Fruit fly (Drosophila melanogaster) whole organism, adult: ENCODE measurements around the gene CG14400.

Experiments used
- CG11617 ChIP-seq: fragments of 200-800 bp; sonication (Bioruptor generic); optimal IDR thresholded peaks from 2 replicates; lab custom pipeline; 2017; ENCODE audit warnings: mild to moderate bottlenecking, missing biosample characterization, missing genetic modification reagents, missing genetic modification characterization
- CG12768 ChIP-seq: fragments of 200-800 bp; sonication (Bioruptor generic); optimal IDR thresholded peaks from 2 replicates; lab custom pipeline; 2017; ENCODE audit warnings: missing biosample characterization, missing genetic modification characterization, mild to moderate bottlenecking, moderate library complexity, missing genetic modification reagents
- CG14711 ChIP-seq: fragments of 200-800 bp; sonication (Bioruptor generic); optimal IDR thresholded peaks from 2 replicates; lab custom pipeline; 2018; ENCODE audit warnings: missing biosample characterization, mild to moderate bottlenecking, missing genetic modification characterization, moderate library complexity
- CG1620 ChIP-seq: fragments of 200-800 bp; sonication (Bioruptor generic); optimal IDR thresholded peaks from 2 replicates; lab custom pipeline; 2016; ENCODE audit warnings: missing biosample characterization, missing genetic modification characterization
- CG33017 ChIP-seq: fragments of 200-800 bp; sonication (Bioruptor generic); optimal IDR thresholded peaks from 2 replicates; lab custom pipeline; 2018; ENCODE audit warnings: missing biosample characterization, mild to moderate bottlenecking, missing genetic modification characterization, moderate library complexity
- CG5204 ChIP-seq: fragments of 200-800 bp; sonication (Bioruptor generic); optimal IDR thresholded peaks from 2 replicates; lab custom pipeline; 2016; ENCODE audit warnings: missing biosample characterization, missing genetic modification characterization
- CG7045 ChIP-seq: fragments of 200-800 bp; sonication (Bioruptor generic); optimal IDR thresholded peaks from 2 replicates; lab custom pipeline; 2017; ENCODE audit warnings: missing biosample characterization, mild to moderate bottlenecking, missing genetic modification characterization
- CG7101 ChIP-seq: fragments of 200-800 bp; sonication (Bioruptor generic); optimal IDR thresholded peaks from 2 replicates; lab custom pipeline; 2018; ENCODE audit warnings: missing biosample characterization, mild to moderate bottlenecking, missing genetic modification characterization, moderate library complexity
- Clk ChIP-seq: fragments of 200-800 bp; sonication (Bioruptor generic); optimal IDR thresholded peaks from 2 replicates; lab custom pipeline; 2017; ENCODE audit warnings: missing biosample characterization, missing genetic modification characterization
- Crg-1 ChIP-seq: fragments of 200-800 bp; sonication (Bioruptor generic); optimal IDR thresholded peaks from 2 replicates; lab custom pipeline; 2016; ENCODE audit warnings: missing biosample characterization, missing genetic modification characterization
- Hr96 ChIP-seq: fragments of 200-800 bp; sonication (Bioruptor generic); optimal IDR thresholded peaks from 2 replicates; lab custom pipeline; 2016; ENCODE audit warnings: missing biosample characterization, missing genetic modification characterization
- Mnt ChIP-seq: fragments of 200-800 bp; sonication (Bioruptor generic); optimal IDR thresholded peaks from 2 replicates; lab custom pipeline; 2016; ENCODE audit warnings: missing biosample characterization, mild to moderate bottlenecking, missing genetic modification characterization
- bab1 ChIP-seq: fragments of 200-800 bp; sonication (Bioruptor generic); optimal IDR thresholded peaks from 3 replicates; lab custom pipeline; 2019; ENCODE audit warnings: missing biosample characterization, mild to moderate bottlenecking, missing genetic modification characterization, moderate library complexity
- cic ChIP-seq: fragments of 200-800 bp; sonication (Bioruptor generic); optimal IDR thresholded peaks from 2 replicates; lab custom pipeline; 2017; ENCODE audit warnings: missing biosample characterization, mild to moderate bottlenecking, missing genetic modification characterization, moderate library complexity
- cnc ChIP-seq, 2 experiments: fragments of >200 bp; optimal IDR thresholded peaks; 2 replicates each; lab custom pipeline; 2017
- kay ChIP-seq: fragments of 200-800 bp; sonication (Bioruptor generic); peaks from one replicate; lab custom pipeline; 2016; ENCODE audit warnings: missing biosample characterization, missing genetic modification characterization, borderline replicate concordance
- ovo ChIP-seq: fragments of 200-800 bp; sonication (Bioruptor generic); optimal IDR thresholded peaks from 2 replicates; lab custom pipeline; 2016; ENCODE audit warnings: missing biosample characterization, missing genetic modification characterization
- pad ChIP-seq: fragments of 200-800 bp; sonication (Bioruptor generic); optimal IDR thresholded peaks from 3 replicates; lab custom pipeline; 2017; ENCODE audit warnings: missing biosample characterization, missing genetic modification characterization, mild to moderate bottlenecking, moderate library complexity, missing genetic modification reagents
- tj ChIP-seq: fragments of 200-800 bp; sonication (Bioruptor generic); optimal IDR thresholded peaks from 3 replicates; lab custom pipeline; 2017; ENCODE audit warnings: missing biosample characterization, mild to moderate bottlenecking, missing genetic modification characterization, moderate library complexity
- toe ChIP-seq: fragments of 200-800 bp; sonication (Bioruptor generic); optimal IDR thresholded peaks from 2 replicates; lab custom pipeline; 2016; ENCODE audit warnings: missing biosample characterization, missing genetic modification characterization

CG14400 gene

dm6 chr2L:20887273-20887672, 29.6 kb upstream of the CG14400 start:
- TF ChIP-seq pad (GFP tag; lab: Kevin White, UChicago), result peak; percentile 29
- peak; percentile 58 for TF ChIP-seq CG7101 (tag; lab: Kevin White, UChicago)
- TF ChIP-seq Mnt (GFP tag; lab: Kevin White, UChicago), result no peak
- TF ChIP-seq toe (GFP tag; lab: Kevin White, UChicago), result no peak
- TF ChIP-seq CG14711 (tag; lab: Kevin White, UChicago), result peak; percentile 11
- peak; percentile 61 for TF ChIP-seq CG33017 (tag; lab: Kevin White, UChicago)
- peak; percentile 23 for TF ChIP-seq cic (GFP tag; lab: Kevin White, UChicago)

dm6 chr2L:20885889-20886507, 28.3 kb upstream of the CG14400 start:
- TF ChIP-seq Crg-1 (GFP tag; lab: Kevin White, UChicago) (no peak), cnc (optimal IDR thresholded peaks at IDR 0.05; lab: Kevin White, UChicago) (no peak), Mnt (GFP tag; lab: Kevin White, UChicago) (peak; percentile 65), Clk (GFP tag; lab: Kevin White, UChicago) (no peak), pad (GFP tag; lab: Kevin White, UChicago) (peak; percentile 23), CG7045 (GFP tag; lab: Kevin White, UChicago) (no peak), ovo (GFP tag; lab: Kevin White, UChicago) (no peak), kay (peak; percentile 90), CG11617 (peak; percentile 30), toe (GFP tag; lab: Kevin White, UChicago) (no peak), CG1620 (GFP tag; lab: Kevin White, UChicago) (no peak), cic (GFP tag; lab: Kevin White, UChicago) (peak; percentile 93), CG5204 (GFP tag; lab: Kevin White, UChicago) (no peak), CG7101 (tag; lab: Kevin White, UChicago) (no peak), CG14711 (tag; lab: Kevin White, UChicago) (no peak), CG12768 (GFP tag; lab: Kevin White, UChicago) (no peak), CG33017 (tag; lab: Kevin White, UChicago) (peak; percentile 2), tj (GFP tag; lab: Kevin White, UChicago) (no peak), Hr96 (GFP tag; lab: Kevin White, UChicago) (no peak), bab1 (peak; percentile 13)

DNA sequence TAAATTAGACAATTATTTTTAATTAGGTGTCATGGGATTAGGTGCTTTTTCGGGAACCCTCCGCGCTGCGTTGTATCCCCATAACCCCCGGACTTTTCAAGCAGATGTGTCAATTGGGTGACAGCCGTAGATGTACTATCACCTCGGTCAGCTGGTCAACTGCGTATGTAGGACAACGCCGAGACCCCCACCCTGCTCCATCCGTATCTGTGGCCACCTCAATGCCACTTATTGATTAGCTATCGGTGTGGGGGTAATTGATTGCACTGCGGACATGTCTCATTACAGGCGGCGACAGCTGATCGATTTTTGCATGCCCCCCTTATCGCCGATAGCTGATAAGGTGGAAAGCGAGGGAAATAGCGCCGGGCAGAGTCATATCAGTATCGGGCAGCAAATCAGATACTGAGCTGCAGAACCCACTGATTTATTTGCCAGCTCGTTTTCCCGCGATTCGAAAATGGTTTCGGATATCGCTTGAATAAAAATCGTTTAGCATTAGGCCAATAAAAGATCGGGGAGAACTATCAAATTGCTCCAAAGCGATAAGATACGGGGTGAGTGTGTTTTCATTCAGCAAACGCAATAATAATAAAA, 26.0 kb upstream of the CG14400 start:
- TF ChIP-seq Clk (GFP tag; lab: Kevin White, UChicago), result no peak
- TF ChIP-seq Crg-1 (GFP tag; lab: Kevin White, UChicago), result no peak
- peak; percentile 2 for TF ChIP-seq Mnt (GFP tag; lab: Kevin White, UChicago)
- no peak for TF ChIP-seq kay
- TF ChIP-seq CG7101 (tag; lab: Kevin White, UChicago), result no peak
- no peak for TF ChIP-seq toe (GFP tag; lab: Kevin White, UChicago)
- no peak for TF ChIP-seq CG7045 (GFP tag; lab: Kevin White, UChicago)
- no peak for TF ChIP-seq cnc (optimal IDR thresholded peaks at IDR 0.05; lab: Kevin White, UChicago)
- TF ChIP-seq CG14711 (tag; lab: Kevin White, UChicago), result no peak
- no peak for TF ChIP-seq CG1620 (GFP tag; lab: Kevin White, UChicago)
- no peak for TF ChIP-seq CG5204 (GFP tag; lab: Kevin White, UChicago)
- TF ChIP-seq cic (GFP tag; lab: Kevin White, UChicago), result peak; percentile 72
- TF ChIP-seq CG11617, result no peak
- TF ChIP-seq Hr96 (GFP tag; lab: Kevin White, UChicago), result no peak
- peak; percentile 31 for TF ChIP-seq CG12768 (GFP tag; lab: Kevin White, UChicago)
- TF ChIP-seq pad (GFP tag; lab: Kevin White, UChicago), result peak; percentile 21
- no peak for TF ChIP-seq bab1
- peak; percentile 45 for TF ChIP-seq ovo (GFP tag; lab: Kevin White, UChicago)
- no peak for TF ChIP-seq tj (GFP tag; lab: Kevin White, UChicago)
- TF ChIP-seq CG33017 (tag; lab: Kevin White, UChicago), result peak; percentile 14

DNA sequence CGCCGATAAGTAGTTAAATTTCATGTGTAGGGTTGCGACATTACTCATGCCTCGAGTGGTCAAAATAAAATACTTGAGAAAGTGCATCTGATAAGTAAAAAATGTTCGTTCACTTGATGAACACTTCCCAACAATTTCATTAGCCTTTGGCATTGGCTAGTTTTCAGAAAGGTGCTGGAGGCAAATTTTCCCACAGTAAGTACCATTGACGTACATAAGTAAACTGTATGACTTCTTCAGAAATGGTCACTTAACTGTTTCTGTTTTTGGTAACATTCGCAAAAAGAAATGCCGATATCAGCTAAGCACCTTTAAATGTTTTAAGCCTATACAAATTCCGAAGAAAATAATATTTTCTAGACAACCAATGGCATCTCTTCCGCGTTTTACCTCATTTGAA, 25.4 kb upstream of the CG14400 start:
- TF ChIP-seq bab1 (no peak), kay (peak; percentile 91), CG7045 (GFP tag; lab: Kevin White, UChicago) (no peak)

DNA sequence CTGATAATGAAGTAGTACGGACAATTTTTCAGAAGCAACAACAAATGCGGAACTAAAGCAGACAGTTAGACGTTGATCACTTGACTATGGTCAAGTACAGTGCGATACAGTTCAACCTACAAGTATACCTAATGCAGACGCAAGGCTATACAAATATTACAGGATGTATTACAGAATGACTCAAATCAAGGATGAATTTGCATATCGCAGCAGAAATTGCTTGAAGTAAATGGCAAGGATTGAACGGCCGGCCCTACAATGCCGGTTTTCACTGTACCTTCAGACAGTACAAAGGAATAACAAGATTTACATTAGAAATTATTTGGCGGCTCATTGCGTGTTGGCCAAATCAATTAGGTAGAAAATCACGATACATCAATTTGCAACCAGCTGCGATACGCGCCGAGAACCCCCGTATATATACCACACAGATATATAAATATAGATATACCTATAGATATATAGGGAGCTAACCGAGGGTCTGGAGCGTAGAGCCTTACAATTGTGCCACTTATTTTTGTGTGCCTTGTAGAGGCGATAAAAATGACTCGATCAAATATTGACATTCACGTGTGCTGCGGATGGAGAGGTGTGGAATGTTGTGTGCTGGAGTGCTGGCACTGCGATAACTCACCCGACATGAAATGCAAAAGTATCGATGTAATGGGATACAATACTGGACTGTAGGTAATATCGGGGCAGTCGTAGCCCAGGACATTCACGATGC, 23.8 kb upstream of the CG14400 start:
- TF ChIP-seq toe (GFP tag; lab: Kevin White, UChicago) (no peak), Crg-1 (GFP tag; lab: Kevin White, UChicago) (no peak), bab1 (no peak), kay (no peak), Mnt (GFP tag; lab: Kevin White, UChicago) (peak; percentile 4), Clk (GFP tag; lab: Kevin White, UChicago) (peak; percentile 21), cnc (optimal IDR thresholded peaks at IDR 0.05; lab: Kevin White, UChicago) (no peak), ovo (GFP tag; lab: Kevin White, UChicago) (peak; percentile 19), CG14711 (tag; lab: Kevin White, UChicago) (peak; percentile 75), Hr96 (GFP tag; lab: Kevin White, UChicago) (peak; percentile 33), cic (GFP tag; lab: Kevin White, UChicago) (peak; percentile 34), CG11617 (peak; percentile 37), CG33017 (tag; lab: Kevin White, UChicago) (peak; percentile 74), CG7101 (tag; lab: Kevin White, UChicago) (peak; percentile 75), CG5204 (GFP tag; lab: Kevin White, UChicago) (no peak), pad (GFP tag; lab: Kevin White, UChicago) (peak; percentile 51), CG7045 (GFP tag; lab: Kevin White, UChicago) (peak; percentile 80), tj (GFP tag; lab: Kevin White, UChicago) (peak; percentile 18), CG12768 (GFP tag; lab: Kevin White, UChicago) (peak; percentile 82), CG1620 (GFP tag; lab: Kevin White, UChicago) (no peak)
